ENCODE assay signal across 1 fruit fly cellular context in the genomic region with DNA sequence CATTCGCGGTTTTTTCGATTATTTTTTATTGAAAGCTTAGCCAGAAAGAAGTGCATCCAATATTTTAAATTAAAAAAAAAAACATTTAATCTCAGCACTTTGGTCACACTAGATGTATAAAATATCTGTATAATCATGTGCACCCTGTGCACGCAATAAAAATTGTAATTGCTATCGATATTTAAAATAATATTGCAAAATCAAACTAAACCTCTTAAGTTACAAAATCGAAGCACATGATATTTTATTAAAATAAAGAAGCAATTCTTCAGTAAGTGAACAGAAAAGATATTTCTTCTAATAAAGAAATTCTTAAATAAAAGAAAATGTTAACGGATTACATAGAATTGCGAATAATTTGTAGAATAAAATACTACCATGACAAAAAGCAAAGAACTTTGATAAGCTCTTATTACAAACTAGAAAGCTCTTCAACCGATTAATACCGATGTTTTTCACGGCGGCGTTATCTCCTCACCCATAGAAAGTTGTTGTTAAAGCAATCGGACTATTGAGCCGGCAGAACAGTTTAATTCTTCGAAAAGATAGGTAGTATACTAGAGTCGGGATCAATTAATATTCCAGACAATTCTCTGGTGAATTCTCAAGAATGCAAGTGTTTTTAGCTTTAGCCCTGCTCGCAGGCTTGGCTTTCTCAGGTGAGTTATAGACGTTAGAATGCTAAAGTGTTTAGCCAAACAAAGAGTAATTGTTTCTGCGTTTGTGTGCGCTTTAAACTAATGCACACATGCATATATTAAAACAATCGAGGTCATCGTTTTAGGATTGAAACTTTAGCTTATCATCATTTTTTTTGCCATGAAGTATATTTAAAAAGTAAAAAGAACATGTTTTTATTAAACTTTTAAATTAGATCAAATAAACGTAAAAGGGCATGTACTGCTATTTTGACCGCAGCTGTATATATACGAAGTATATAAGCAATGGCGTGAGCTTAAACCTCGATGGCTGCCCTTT.
TF ChIP-seq lines count a peak whose summit lies in the region.

CtsK1 (plus strand) TSS at position 490 of the 978 bp plus-strand sequence.

TF ChIP-seq in whole organism, embryonic, 481 proteins besides CTCF, POLR2A, EP300 and RAD21 (continued from another document and continues in another):
- TF ChIP-seq nmo (GFP tag; optimal IDR thresholded peaks at IDR 0.05; lab: Kevin White, UChicago), result peak; percentile 12
- no peak for TF ChIP-seq fd64A (GFP tag; optimal IDR thresholded peaks at IDR 0.05; lab: Kevin White, UChicago)
- TF ChIP-seq bsh (GFP tag; optimal IDR thresholded peaks at IDR 0.05; lab: Kevin White, UChicago), result peak in 1 of 2 experiments; percentile 29
- TF ChIP-seq toy (GFP tag; IDR thresholded peaks at IDR 0.05; lab: Robert Waterston, UW), result no peak
- no peak for TF ChIP-seq salm (tag; optimal IDR thresholded peaks at IDR 0.05; lab: Kevin White, UChicago)
- TF ChIP-seq phol (tag; optimal IDR thresholded peaks at IDR 0.05; lab: Kevin White, UChicago), result peak; percentile 29
- no peak for TF ChIP-seq Ets65A (GFP tag; lab: Kevin White, UChicago)
- no peak for TF ChIP-seq dm (GFP tag; optimal IDR thresholded peaks at IDR 0.05; lab: Kevin White, UChicago)
- no peak for TF ChIP-seq ro (GFP tag; IDR thresholded peaks at IDR 0.05; lab: Robert Waterston, UW)
- no peak for TF ChIP-seq gt (GFP tag; IDR thresholded peaks at IDR 0.05; lab: Robert Waterston, UW)
- TF ChIP-seq Poxn (GFP tag; IDR thresholded peaks at IDR 0.05; lab: Robert Waterston, UW), result no peak
- peak; percentile 48 for TF ChIP-seq CG2678 (tag; optimal IDR thresholded peaks at IDR 0.05; lab: Kevin White, UChicago)
- no peak for TF ChIP-seq CG10462 (GFP tag; optimal IDR thresholded peaks at IDR 0.05; lab: Kevin White, UChicago)
- no peak for TF ChIP-seq Nf-YB (GFP tag; optimal IDR thresholded peaks at IDR 0.05; lab: Kevin White, UChicago)
- no peak for TF ChIP-seq hkb (optimal IDR thresholded peaks at IDR 0.05; lab: Kevin White, UChicago)
- TF ChIP-seq hkb (GFP tag; IDR thresholded peaks at IDR 0.05; lab: Robert Waterston, UW), result peak; percentile 44; the same call in 1 of the 2 replicates
- TF ChIP-seq gce (GFP tag; IDR thresholded peaks at IDR 0.05; lab: Robert Waterston, UW), result 0 out of 3 replicates have a peak, but pooled peaks have one; percentile 27
- no peak for TF ChIP-seq GATAe (GFP tag; conservative IDR thresholded peaks at IDR 0.05; lab: Robert Waterston, UW)
- TF ChIP-seq CrebB (tag; optimal IDR thresholded peaks at IDR 0.05; lab: Kevin White, UChicago), result no peak
- 0 out of 2 replicates have a peak, but pooled peaks have one; percentile 10 for TF ChIP-seq Ada2b (GFP tag; IDR thresholded peaks at IDR 0.05; lab: Robert Waterston, UW)
- TF ChIP-seq fd102C (GFP tag; optimal IDR thresholded peaks at IDR 0.05; lab: Kevin White, UChicago), result no peak
- TF ChIP-seq onecut (GFP tag; IDR thresholded peaks at IDR 0.05; lab: Robert Waterston, UW), result no peak
- TF ChIP-seq zf30C (GFP tag; optimal IDR thresholded peaks at IDR 0.05; lab: Kevin White, UChicago), result no peak
- no peak for TF ChIP-seq Chrac-16 (GFP tag; optimal IDR thresholded peaks at IDR 0.05; lab: Kevin White, UChicago)
- TF ChIP-seq corto (GFP tag; optimal IDR thresholded peaks at IDR 0.05; lab: Kevin White, UChicago), result no peak
- no peak for TF ChIP-seq TFAM (GFP tag; optimal IDR thresholded peaks at IDR 0.05; lab: Kevin White, UChicago)
- peak; percentile 98 for TF ChIP-seq stwl (tag; optimal IDR thresholded peaks at IDR 0.05; lab: Kevin White, UChicago)
- TF ChIP-seq CG17328 (GFP tag; IDR thresholded peaks at IDR 0.05; lab: Robert Waterston, UW), result no peak
- no peak for TF ChIP-seq pita (GFP tag; optimal IDR thresholded peaks at IDR 0.05; lab: Kevin White, UChicago)
- TF ChIP-seq CG10209 (GFP tag; optimal IDR thresholded peaks at IDR 0.05; lab: Kevin White, UChicago), result no peak
- peak; percentile 8 for TF ChIP-seq CG30020 (tag; optimal IDR thresholded peaks at IDR 0.05; lab: Kevin White, UChicago)
- no peak for TF ChIP-seq gcm (GFP tag; optimal IDR thresholded peaks at IDR 0.05; lab: Kevin White, UChicago)
- no peak for TF ChIP-seq Sry-β (GFP tag; optimal IDR thresholded peaks at IDR 0.05; lab: Kevin White, UChicago)
- no peak for TF ChIP-seq maf-S (GFP tag; optimal IDR thresholded peaks at IDR 0.05; lab: Kevin White, UChicago)
- no peak for TF ChIP-seq CG4424 (GFP tag; optimal IDR thresholded peaks at IDR 0.05; lab: Kevin White, UChicago)
- TF ChIP-seq exex (tag; optimal IDR thresholded peaks at IDR 0.05; lab: Kevin White, UChicago), result no peak
- peak; percentile 39 for TF ChIP-seq Lhr (GFP tag; optimal IDR thresholded peaks at IDR 0.05; lab: Kevin White, UChicago)
- TF ChIP-seq CG2199 (GFP tag; IDR thresholded peaks at IDR 0.05; lab: Robert Waterston, UW), result no peak
- peak; percentile 44 for TF ChIP-seq CG10147 (GFP tag; optimal IDR thresholded peaks at IDR 0.05; lab: Kevin White, UChicago)
- TF ChIP-seq sens (GFP tag; lab: Kevin White, UChicago), result peak; percentile 73
- no peak for TF ChIP-seq disco-r (GFP tag; optimal IDR thresholded peaks at IDR 0.05; lab: Kevin White, UChicago)
- TF ChIP-seq Eip74EF (GFP tag; optimal IDR thresholded peaks at IDR 0.05; lab: Kevin White, UChicago), result no peak
- no peak for TF ChIP-seq CG18476 (GFP tag; optimal IDR thresholded peaks at IDR 0.05; lab: Kevin White, UChicago)
- no peak for TF ChIP-seq ase (GFP tag; IDR thresholded peaks at IDR 0.05; lab: Robert Waterston, UW)
- no peak for TF ChIP-seq Blimp-1 (GFP tag; optimal IDR thresholded peaks at IDR 0.05; lab: Kevin White, UChicago)
- TF ChIP-seq eyg (GFP tag; optimal IDR thresholded peaks at IDR 0.05; lab: Kevin White, UChicago), result no peak
- no peak for TF ChIP-seq Stat92E (GFP tag; optimal IDR thresholded peaks at IDR 0.05; lab: Kevin White, UChicago)
- no peak for TF ChIP-seq croc (GFP tag; conservative IDR thresholded peaks at IDR 0.05; lab: Robert Waterston, UW)
- no peak for TF ChIP-seq CG4707 (GFP tag; optimal IDR thresholded peaks at IDR 0.05; lab: Kevin White, UChicago)
- no peak for TF ChIP-seq Dip2 (GFP tag; IDR thresholded peaks at IDR 0.05; lab: Robert Waterston, UW)
- TF ChIP-seq CG15073 (GFP tag; optimal IDR thresholded peaks at IDR 0.05; lab: Kevin White, UChicago), result no peak
- TF ChIP-seq HLHmδ (GFP tag; optimal IDR thresholded peaks at IDR 0.05; lab: Kevin White, UChicago), result no peak
- no peak for TF ChIP-seq CG8388 (GFP tag; optimal IDR thresholded peaks at IDR 0.05; lab: Kevin White, UChicago)
- no peak for TF ChIP-seq Deaf1 (tag; optimal IDR thresholded peaks at IDR 0.05; lab: Kevin White, UChicago)
- no peak for TF ChIP-seq CG12299 (tag; optimal IDR thresholded peaks at IDR 0.05; lab: Kevin White, UChicago)
- TF ChIP-seq NfI (GFP tag; optimal IDR thresholded peaks at IDR 0.05; lab: Kevin White, UChicago), result no peak
- no peak for TF ChIP-seq CG7357 (GFP tag; IDR thresholded peaks at IDR 0.05; lab: Robert Waterston, UW)
- TF ChIP-seq CG10321 (GFP tag; IDR thresholded peaks at IDR 0.05; lab: Robert Waterston, UW), result no peak
- no peak for TF ChIP-seq her (GFP tag; optimal IDR thresholded peaks at IDR 0.05; lab: Kevin White, UChicago)
- TF ChIP-seq CG11456 (GFP tag; IDR thresholded peaks at IDR 0.05; lab: Robert Waterston, UW), result no peak
- TF ChIP-seq CG3838 (GFP tag; optimal IDR thresholded peaks at IDR 0.05; lab: Kevin White, UChicago), result no peak
- TF ChIP-seq CG32532 (GFP tag; IDR thresholded peaks at IDR 0.05; lab: Robert Waterston, UW), result peak; percentile 51; the same call in 1 of the 2 replicates
- TF ChIP-seq odd (GFP tag; optimal IDR thresholded peaks at IDR 0.05; lab: Kevin White, UChicago), result no peak
- 0 out of 2 replicates have a peak, but pooled peaks have one; percentile 12 for TF ChIP-seq CG2129 (GFP tag; IDR thresholded peaks at IDR 0.05; lab: Robert Waterston, UW; ENCODE audit: partially characterized antibody)
- TF ChIP-seq pan (optimal IDR thresholded peaks at IDR 0.05; lab: Kevin White, UChicago), result no peak
- TF ChIP-seq pan (GFP tag; optimal IDR thresholded peaks at IDR 0.05 in 1 of 2, IDR thresholded peaks at IDR 0.05 in 1 of 2), result peak in 1 of 2 experiments; percentile 74
- no peak for TF ChIP-seq kni (GFP tag; optimal IDR thresholded peaks at IDR 0.05; lab: Kevin White, UChicago)
- TF ChIP-seq CG17359 (tag; optimal IDR thresholded peaks at IDR 0.05; lab: Kevin White, UChicago), result peak; percentile 66
- TF ChIP-seq CG7556 (GFP tag; optimal IDR thresholded peaks at IDR 0.05; lab: Kevin White, UChicago), result no peak
- peak; percentile 47 for TF ChIP-seq CG6689 (GFP tag; IDR thresholded peaks at IDR 0.05; lab: Robert Waterston, UW)
- peak; percentile 19 for TF ChIP-seq dmrt99B (tag; optimal IDR thresholded peaks at IDR 0.05; lab: Kevin White, UChicago)
- TF ChIP-seq CG2875 (GFP tag; optimal IDR thresholded peaks at IDR 0.05; lab: Kevin White, UChicago), result no peak
- TF ChIP-seq kay (GFP tag; optimal IDR thresholded peaks at IDR 0.05; lab: Kevin White, UChicago), result no peak
- TF ChIP-seq HLH3B (GFP tag; IDR thresholded peaks at IDR 0.05; lab: Robert Waterston, UW), result 0 out of 2 replicates have a peak, but pooled peaks have one; percentile 34
- TF ChIP-seq CG12155 (GFP tag; optimal IDR thresholded peaks at IDR 0.05; lab: Kevin White, UChicago), result no peak
- TF ChIP-seq CG14710 (tag; optimal IDR thresholded peaks at IDR 0.05; lab: Kevin White, UChicago), result peak; percentile 44
- TF ChIP-seq dati (GFP tag; IDR thresholded peaks at IDR 0.05; lab: Robert Waterston, UW), result 0 out of 2 replicates have a peak, but pooled peaks have one; percentile 4
- TF ChIP-seq CG4404 (GFP tag; IDR thresholded peaks at IDR 0.05; lab: Robert Waterston, UW), result no peak
- peak; percentile 47 for TF ChIP-seq gem (tag; optimal IDR thresholded peaks at IDR 0.05; lab: Kevin White, UChicago)
- no peak for TF ChIP-seq ssp (GFP tag; IDR thresholded peaks at IDR 0.05; lab: Robert Waterston, UW)
- no peak for TF ChIP-seq fu2 (GFP tag; optimal IDR thresholded peaks at IDR 0.05; lab: Kevin White, UChicago)
- TF ChIP-seq NFAT (GFP tag; IDR thresholded peaks at IDR 0.05; lab: Robert Waterston, UW), result no peak
- TF ChIP-seq CG13894 (tag; optimal IDR thresholded peaks at IDR 0.05; lab: Kevin White, UChicago), result no peak
- TF ChIP-seq gsb (GFP tag; IDR thresholded peaks at IDR 0.05; lab: Robert Waterston, UW), result no peak
- TF ChIP-seq ham (GFP tag; IDR thresholded peaks at IDR 0.05; lab: Robert Waterston, UW), result no peak
- no peak for TF ChIP-seq Kr (GFP tag; optimal IDR thresholded peaks at IDR 0.05; lab: Kevin White, UChicago)
- TF ChIP-seq trem (tag; optimal IDR thresholded peaks at IDR 0.05; lab: Kevin White, UChicago), result no peak
- TF ChIP-seq CG7928 (GFP tag; optimal IDR thresholded peaks at IDR 0.05; lab: Kevin White, UChicago), result no peak
- no peak for TF ChIP-seq fd96Cb (tag; optimal IDR thresholded peaks at IDR 0.05; lab: Kevin White, UChicago)
- TF ChIP-seq CG10366 (GFP tag; IDR thresholded peaks at IDR 0.05; lab: Robert Waterston, UW), result 0 out of 2 replicates have a peak, but pooled peaks have one; percentile 25
- TF ChIP-seq CG4360 (GFP tag; IDR thresholded peaks at IDR 0.05; lab: Robert Waterston, UW), result no peak
- no peak for TF ChIP-seq B-H1 (GFP tag; IDR thresholded peaks at IDR 0.05; lab: Robert Waterston, UW)
- TF ChIP-seq caup (GFP tag; optimal IDR thresholded peaks at IDR 0.05; lab: Kevin White, UChicago; ENCODE audit: severe bottlenecking), result no peak
- no peak for TF ChIP-seq slp2 (GFP tag; optimal IDR thresholded peaks at IDR 0.05; lab: Kevin White, UChicago)
- peak; percentile 23 for TF ChIP-seq CG15601 (tag; optimal IDR thresholded peaks at IDR 0.05; lab: Kevin White, UChicago)
- TF ChIP-seq Med (GFP tag; lab: Kevin White, UChicago), result peak; percentile 68
- TF ChIP-seq CG10543 (GFP tag; optimal IDR thresholded peaks at IDR 0.05; lab: Kevin White, UChicago), result no peak
- TF ChIP-seq Taf1 (GFP tag; IDR thresholded peaks at IDR 0.05; lab: Robert Waterston, UW), result peak; percentile 23; the same call in 1 of the 2 replicates
- TF ChIP-seq CoRest (tag; optimal IDR thresholded peaks at IDR 0.05; lab: Kevin White, UChicago), result peak; percentile 9
- no peak for TF ChIP-seq CG3726 (GFP tag; IDR thresholded peaks at IDR 0.05; lab: Robert Waterston, UW)
- no peak for TF ChIP-seq sr (GFP tag; IDR thresholded peaks at IDR 0.05; lab: Robert Waterston, UW)
- TF ChIP-seq Nf-YC (tag; optimal IDR thresholded peaks at IDR 0.05; lab: Kevin White, UChicago), result no peak
- no peak for TF ChIP-seq CG5953 (GFP tag; IDR thresholded peaks at IDR 0.05; lab: Robert Waterston, UW)
- peak; percentile 77 for TF ChIP-seq Sry-δ (GFP tag; optimal IDR thresholded peaks at IDR 0.05; lab: Kevin White, UChicago)
- no peak for TF ChIP-seq CG4730 (GFP tag; IDR thresholded peaks at IDR 0.05; lab: Robert Waterston, UW)
- no peak for TF ChIP-seq Dfd (GFP tag; optimal IDR thresholded peaks at IDR 0.05; lab: Kevin White, UChicago)
- TF ChIP-seq grau (tag; optimal IDR thresholded peaks at IDR 0.05; lab: Kevin White, UChicago), result peak; percentile 16
- TF ChIP-seq zfh2 (GFP tag; optimal IDR thresholded peaks at IDR 0.05; lab: Kevin White, UChicago), result no peak
- TF ChIP-seq lov (optimal IDR thresholded peaks at IDR 0.05; lab: Kevin White, UChicago), result no peak
- TF ChIP-seq lov (GFP tag; IDR thresholded peaks at IDR 0.05; lab: Robert Waterston, UW), result no peak
- TF ChIP-seq CG3281 (GFP tag; optimal IDR thresholded peaks at IDR 0.05; lab: Kevin White, UChicago), result no peak
- no peak for TF ChIP-seq CG3065 (GFP tag; optimal IDR thresholded peaks at IDR 0.05; lab: Kevin White, UChicago)
- peak; percentile 24 for TF ChIP-seq Sox100B (GFP tag; optimal IDR thresholded peaks at IDR 0.05; lab: Kevin White, UChicago)
- no peak for TF ChIP-seq CG1602 (GFP tag; optimal IDR thresholded peaks at IDR 0.05; lab: Kevin White, UChicago)
- TF ChIP-seq wek (GFP tag; optimal IDR thresholded peaks at IDR 0.05; lab: Kevin White, UChicago), result no peak
- 0 out of 4 replicates have a peak, but pooled peaks have one; percentile 71 for TF ChIP-seq chinmo (GFP tag; IDR thresholded peaks at IDR 0.05; lab: Robert Waterston, UW; ENCODE audit: partially characterized antibody)
- TF ChIP-seq CG1832 (GFP tag; optimal IDR thresholded peaks at IDR 0.05; lab: Kevin White, UChicago), result no peak
- peak; percentile 2 for TF ChIP-seq ind (GFP tag; optimal IDR thresholded peaks at IDR 0.05; lab: Kevin White, UChicago)
- TF ChIP-seq Pdp1 (GFP tag; optimal IDR thresholded peaks at IDR 0.05; lab: Kevin White, UChicago), result peak in 1 of 2 experiments; percentile 3
- no peak for TF ChIP-seq ewg (GFP tag; optimal IDR thresholded peaks at IDR 0.05; lab: Kevin White, UChicago)
- no peak for TF ChIP-seq CG42726 (GFP tag; IDR thresholded peaks at IDR 0.05; lab: Robert Waterston, UW; ENCODE audit: partially characterized antibody)
- TF ChIP-seq CG33213 (GFP tag; optimal IDR thresholded peaks at IDR 0.05; lab: Kevin White, UChicago), result no peak
- peak; percentile 9 for TF ChIP-seq Ets97D (GFP tag; optimal IDR thresholded peaks at IDR 0.05; lab: Kevin White, UChicago)
- TF ChIP-seq CG9876 (GFP tag; optimal IDR thresholded peaks at IDR 0.05; lab: Kevin White, UChicago), result no peak
